Worm (Caenorhabditis elegans) whole organism, L2 larva: ENCODE measurements around the gene C38C6.3.

Source experiments
- C34F6.9 ChIP-seq: fragments of 150-350 bp; optimal IDR thresholded peaks from 2 replicates; lab custom pipeline; 2014; ENCODE audit warnings: missing biosample characterization, missing genetic modification characterization
- dmd-4 ChIP-seq: sonication (generic microtip); optimal IDR thresholded peaks from 2 replicates; lab custom pipeline; 2017; ENCODE audit warnings: missing biosample characterization, missing genetic modification characterization
- nhr-237 ChIP-seq: fragments of 150-350 bp; optimal IDR thresholded peaks from 2 replicates; lab custom pipeline; 2014; ENCODE audit warnings: missing biosample characterization, missing genetic modification characterization
- nhr-77 ChIP-seq: fragments of 150-350 bp; optimal IDR thresholded peaks from 2 replicates; lab custom pipeline; 2014; ENCODE audit warnings: missing biosample characterization, missing genetic modification characterization
- peb-1 ChIP-seq: fragments of 150-350 bp; optimal IDR thresholded peaks from 2 replicates; lab custom pipeline; 2014; ENCODE audit warnings: missing biosample characterization, missing genetic modification characterization
- snpc-4 ChIP-seq: fragments of 150-350 bp; optimal IDR thresholded peaks from 2 replicates; lab custom pipeline; 2014; ENCODE audit warnings: missing biosample characterization, missing genetic modification characterization
- ztf-11 ChIP-seq: sonication (generic microtip); optimal IDR thresholded peaks from 2 replicates; lab custom pipeline; 2017; ENCODE audit warnings: missing biosample characterization, missing genetic modification characterization

- no peak for TF ChIP-seq peb-1 (tag; lab: Kevin White, UChicago)
- no peak for TF ChIP-seq ztf-11
- no peak for TF ChIP-seq snpc-4 (tag; lab: Kevin White, UChicago)
- no peak for TF ChIP-seq dmd-4 (tag; lab: Kevin White, UChicago)
- no peak for TF ChIP-seq nhr-77 (tag; lab: Kevin White, UChicago)
- no peak for TF ChIP-seq nhr-237 (tag; lab: Kevin White, UChicago)
- no peak for TF ChIP-seq C34F6.9 (tag; lab: Kevin White, UChicago)
These were observed 45.5 kb upstream of the C38C6.3 start, which contains the start of gene C01G12.5 for ce11 chrII:14587407-14587806.
